Worm (Caenorhabditis elegans): Measurements from ENCODE around the gene str-238.

ce11 chrV:726573-727483 lies 38.0 kb upstream of the str-238 start:
- TF ChIP-seq flt-1 (GFP tag; IDR thresholded peaks at IDR 0.05), result no peak
- TF ChIP-seq ztf-29 (GFP tag; IDR thresholded peaks at IDR 0.05), result no peak
